Fruit fly (Drosophila melanogaster) whole organism, embryonic: ENCODE data around the gene slmo.

Experiments
- crc ChIP-seq: fragments of 200-800 bp; sonication (Bioruptor generic); optimal IDR thresholded peaks from 2 replicates; lab custom pipeline; 2016; ENCODE audit warnings: missing biosample characterization, missing genetic modification characterization
- mld ChIP-seq: fragments of 200-800 bp; sonication (Bioruptor generic); IDR thresholded peaks from 3 replicates; pipeline ENCODE4 v1.3.6; 2022; ENCODE audit warnings: missing biosample characterization, missing genetic modification characterization; ENCODE audit not compliant: partially characterized antibody

- TF ChIP-seq mld (GFP tag; lab: Robert Waterston, UW) (no peak), crc (GFP tag; lab: Kevin White, UChicago) (no peak)
Observed at dm6 chr2L:6084694-6085093, 36.2 kb upstream of the slmo start.
